Fruit fly (Drosophila melanogaster) whole organism, prepupa: ENCODE measurements around the gene Oga.

Experiments used
- Blimp-1 ChIP-seq: fragments of 200-800 bp; sonication (Bioruptor generic); optimal IDR thresholded peaks from 3 replicates; lab custom pipeline; 2017; ENCODE audit warnings: missing biosample characterization, missing genetic modification characterization, mild to moderate bottlenecking, moderate library complexity, missing genetic modification reagents
- CG10631 ChIP-seq: fragments of 200-800 bp; sonication (Bioruptor generic); optimal IDR thresholded peaks from 2 replicates; lab custom pipeline; 2016; ENCODE audit warnings: missing biosample characterization, missing genetic modification characterization
- CG10669 ChIP-seq: fragments of 200-800 bp; sonication (Bioruptor generic); optimal IDR thresholded peaks from 3 replicates; lab custom pipeline; 2018; ENCODE audit warnings: missing biosample characterization, mild to moderate bottlenecking, missing genetic modification characterization, moderate library complexity
- CG11294 ChIP-seq: fragments of 200-800 bp; sonication (Bioruptor generic); IDR thresholded peaks from 2 replicates; pipeline ENCODE4 v1.3.6; 2022; ENCODE audit warnings: missing biosample characterization, missing genetic modification characterization
- CG11902 ChIP-seq: fragments of 200-800 bp; sonication (Bioruptor generic); optimal IDR thresholded peaks from 3 replicates; lab custom pipeline; 2016; ENCODE audit warnings: missing biosample characterization, missing genetic modification characterization
- CG15336 ChIP-seq: fragments of 200-800 bp; sonication (Bioruptor generic); IDR thresholded peaks from 2 replicates; pipeline ENCODE4 v1.3.6; 2022; ENCODE audit warnings: missing biosample characterization, missing genetic modification characterization
- CG16779 ChIP-seq: fragments of 200-800 bp; sonication (Bioruptor generic); optimal IDR thresholded peaks from 3 replicates; lab custom pipeline; 2017; ENCODE audit warnings: missing biosample characterization, mild to moderate bottlenecking, missing genetic modification characterization
- CG31627 ChIP-seq: fragments of 200-800 bp; sonication (Bioruptor generic); optimal IDR thresholded peaks from 3 replicates; lab custom pipeline; 2016; ENCODE audit warnings: missing biosample characterization, missing genetic modification characterization
- CG32006 ChIP-seq: fragments of 200-800 bp; sonication (Bioruptor generic); optimal IDR thresholded peaks from 3 replicates; lab custom pipeline; 2017; ENCODE audit warnings: missing biosample characterization, mild to moderate bottlenecking, missing genetic modification characterization
- CG34406 ChIP-seq: fragments of 200-800 bp; sonication (Bioruptor generic); optimal IDR thresholded peaks from 3 replicates; lab custom pipeline; 2016; ENCODE audit warnings: missing biosample characterization, missing genetic modification characterization
- CG3919 ChIP-seq: fragments of 200-800 bp; sonication (Bioruptor generic); optimal IDR thresholded peaks from 3 replicates; lab custom pipeline; 2016; ENCODE audit warnings: missing biosample characterization, missing genetic modification characterization
- CG6792 ChIP-seq: fragments of 200-800 bp; sonication (Bioruptor generic); optimal IDR thresholded peaks from 3 replicates; lab custom pipeline; 2016; ENCODE audit warnings: missing biosample characterization, missing genetic modification characterization
- CG6808 ChIP-seq: fragments of 200-800 bp; sonication (Bioruptor generic); optimal IDR thresholded peaks from 3 replicates; lab custom pipeline; 2017; ENCODE audit warnings: missing biosample characterization, missing genetic modification characterization, mild to moderate bottlenecking, moderate library complexity, missing genetic modification reagents
- CG6854 ChIP-seq: fragments of 200-800 bp; sonication (Bioruptor generic); optimal IDR thresholded peaks from 2 replicates; lab custom pipeline; 2017; ENCODE audit warnings: missing biosample characterization, mild to moderate bottlenecking, missing genetic modification characterization
- CG7368 ChIP-seq: fragments of 200-800 bp; sonication (Bioruptor generic); optimal IDR thresholded peaks from 3 replicates; lab custom pipeline; 2016; ENCODE audit warnings: missing biosample characterization, missing genetic modification characterization
- CG8319 ChIP-seq: fragments of 200-800 bp; sonication (Bioruptor generic); optimal IDR thresholded peaks from 3 replicates; lab custom pipeline; 2016; ENCODE audit warnings: missing biosample characterization, missing genetic modification characterization
- CG8632 ChIP-seq: fragments of 200-800 bp; sonication (Bioruptor generic); optimal IDR thresholded peaks from 3 replicates; lab custom pipeline; 2016; ENCODE audit warnings: missing biosample characterization, missing genetic modification characterization
- CG9139 ChIP-seq: fragments of 200-800 bp; sonication (Bioruptor generic); optimal IDR thresholded peaks from 3 replicates; lab custom pipeline; 2017; ENCODE audit warnings: missing biosample characterization, mild to moderate bottlenecking, missing genetic modification characterization
- Eip78C ChIP-seq: fragments of 200-800 bp; sonication (Bioruptor generic); peaks from one replicate; lab custom pipeline; 2016; ENCODE audit warnings: missing biosample characterization, missing genetic modification characterization
- Ets96B ChIP-seq: fragments of 200-800 bp; optimal IDR thresholded peaks from 2 replicates; lab custom pipeline; 2019; ENCODE audit warnings: missing biosample characterization, mild to moderate bottlenecking, missing genetic modification characterization, moderate library complexity
- Hr38 ChIP-seq: sonication (Bioruptor generic); optimal IDR thresholded peaks from 2 replicates; lab custom pipeline; 2016; ENCODE audit warnings: missing biosample characterization, missing genetic modification characterization
- Hr39 ChIP-seq: fragments of 200-800 bp; sonication (Bioruptor generic); optimal IDR thresholded peaks from 2 replicates; lab custom pipeline; 2016; ENCODE audit warnings: missing biosample characterization, missing genetic modification characterization
- Hr4 ChIP-seq: fragments of 200-800 bp; sonication (Bioruptor generic); optimal IDR thresholded peaks from 3 replicates; lab custom pipeline; 2016; ENCODE audit warnings: missing biosample characterization, missing genetic modification characterization
- Lpt ChIP-seq: fragments of 200-800 bp; sonication (Bioruptor generic); optimal IDR thresholded peaks from 3 replicates; lab custom pipeline; 2016; ENCODE audit warnings: missing biosample characterization, missing genetic modification characterization
- Met ChIP-seq: fragments of 200-800 bp; sonication (Bioruptor generic); optimal IDR thresholded peaks from 3 replicates; lab custom pipeline; 2016; ENCODE audit warnings: missing biosample characterization, missing genetic modification characterization
- OdsH ChIP-seq: fragments of 200-800 bp; sonication (Bioruptor generic); optimal IDR thresholded peaks from 3 replicates; lab custom pipeline; 2016; ENCODE audit warnings: missing biosample characterization, missing genetic modification characterization
- Smox ChIP-seq: fragments of 200-800 bp; sonication (Bioruptor generic); optimal IDR thresholded peaks from 3 replicates; lab custom pipeline; 2016; ENCODE audit warnings: missing biosample characterization, missing genetic modification characterization
- Sox102F ChIP-seq: fragments of 200-800 bp; sonication (Bioruptor generic); optimal IDR thresholded peaks from 2 replicates; lab custom pipeline; 2016; ENCODE audit warnings: missing biosample characterization, mild to moderate bottlenecking, missing genetic modification characterization
- Sox14 ChIP-seq: fragments of 200-800 bp; sonication (Bioruptor generic); optimal IDR thresholded peaks from 3 replicates; lab custom pipeline; 2016; ENCODE audit warnings: missing biosample characterization, missing genetic modification characterization
- Sox15 ChIP-seq: fragments of 200-800 bp; sonication (Bioruptor generic); optimal IDR thresholded peaks from 3 replicates; lab custom pipeline; 2016; ENCODE audit warnings: missing biosample characterization, missing genetic modification characterization
- achi ChIP-seq: fragments of 200-800 bp; sonication (Bioruptor generic); optimal IDR thresholded peaks from 3 replicates; lab custom pipeline; 2016; ENCODE audit warnings: missing biosample characterization, missing genetic modification characterization
- acj6 ChIP-seq: fragments of 200-800 bp; sonication (Bioruptor generic); optimal IDR thresholded peaks from 3 replicates; lab custom pipeline; 2016; ENCODE audit warnings: missing biosample characterization, missing genetic modification characterization
- cyc ChIP-seq: fragments of 200-800 bp; sonication (Bioruptor generic); optimal IDR thresholded peaks from 3 replicates; lab custom pipeline; 2016; ENCODE audit warnings: missing biosample characterization, missing genetic modification characterization
- esn ChIP-seq: fragments of 200-800 bp; sonication (Bioruptor generic); optimal IDR thresholded peaks from 2 replicates; lab custom pipeline; 2016; ENCODE audit warnings: missing biosample characterization, mild to moderate bottlenecking, missing genetic modification characterization, moderate library complexity
- fd59A ChIP-seq: fragments of 200-800 bp; sonication (Bioruptor generic); optimal IDR thresholded peaks from 2 replicates; lab custom pipeline; 2017; ENCODE audit warnings: missing biosample characterization, mild to moderate bottlenecking, missing genetic modification characterization, missing genetic modification reagents
- fd85E ChIP-seq: fragments of 200-800 bp; sonication (Bioruptor generic); optimal IDR thresholded peaks from 3 replicates; lab custom pipeline; 2016; ENCODE audit warnings: missing biosample characterization, missing genetic modification characterization
- fkh ChIP-seq: fragments of 200-800 bp; sonication (Bioruptor generic); optimal IDR thresholded peaks from 3 replicates; lab custom pipeline; 2017; ENCODE audit warnings: missing biosample characterization, mild to moderate bottlenecking, missing genetic modification characterization, moderate library complexity
- lz ChIP-seq: fragments of 200-800 bp; sonication (Bioruptor generic); optimal IDR thresholded peaks from 3 replicates; lab custom pipeline; 2016; ENCODE audit warnings: missing biosample characterization, missing genetic modification characterization
- pdm3 ChIP-seq: fragments of 200-800 bp; sonication (Bioruptor generic); optimal IDR thresholded peaks from 3 replicates; lab custom pipeline; 2016; ENCODE audit warnings: missing biosample characterization, missing genetic modification characterization
- spab ChIP-seq: fragments of 200-800 bp; sonication (Bioruptor generic); optimal IDR thresholded peaks from 2 replicates; lab custom pipeline; 2017; ENCODE audit warnings: missing biosample characterization, mild to moderate bottlenecking, missing genetic modification characterization, missing genetic modification reagents
- ss ChIP-seq, 2 experiments: fragments of 200-800 bp; sonication (Bioruptor generic); optimal IDR thresholded peaks; 2 replicates in 1 of 2; 3 replicates in 1 of 2; lab custom pipeline; 2017 to 2018; ENCODE audit warnings: mild to moderate bottlenecking in 2 of 2, missing biosample characterization in 2 of 2, missing genetic modification characterization in 2 of 2, moderate library complexity in 1 of 2
- svp ChIP-seq: fragments of 200-800 bp; sonication (Bioruptor generic); peaks from one replicate; lab custom pipeline; 2016; ENCODE audit warnings: missing biosample characterization, missing genetic modification characterization
- topi ChIP-seq: fragments of 200-800 bp; sonication (Bioruptor generic); optimal IDR thresholded peaks from 3 replicates; lab custom pipeline; 2016; ENCODE audit warnings: missing biosample characterization, missing genetic modification characterization
- vri ChIP-seq: fragments of 200-800 bp; sonication (Bioruptor generic); optimal IDR thresholded peaks from 3 replicates; lab custom pipeline; 2016; ENCODE audit warnings: missing biosample characterization, mild to moderate bottlenecking, missing genetic modification characterization

Oga gene

dm6 chr3R:21206802-21207238, 12.1 kb upstream of the Oga start:
- TF ChIP-seq fkh (GFP tag; lab: Kevin White, UChicago) = peak; percentile 74
- TF ChIP-seq vri (GFP tag; lab: Kevin White, UChicago) = peak; percentile 87
- no peak for TF ChIP-seq CG32006 (GFP tag; lab: Kevin White, UChicago)
- TF ChIP-seq Hr4 (GFP tag; lab: Kevin White, UChicago) = no peak
- no peak for TF ChIP-seq Hr38 (GFP tag; lab: Kevin White, UChicago)

dm6 chr3R:21210081-21210480, 8.8 kb upstream of the Oga start:
- TF ChIP-seq topi = no peak
- TF ChIP-seq Sox102F = no peak
- TF ChIP-seq CG16779 = no peak
- TF ChIP-seq CG34406 (GFP tag; lab: Kevin White, UChicago) = no peak
- TF ChIP-seq CG7368 (GFP tag; lab: Kevin White, UChicago) = no peak
- no peak for TF ChIP-seq CG3919 (GFP tag; lab: Kevin White, UChicago)
- TF ChIP-seq CG9139 (GFP tag; lab: Kevin White, UChicago) = no peak
- no peak for TF ChIP-seq achi (GFP tag; lab: Kevin White, UChicago)
- TF ChIP-seq Sox14 (GFP tag; lab: Kevin White, UChicago) = no peak
- TF ChIP-seq Lpt (GFP tag; lab: Kevin White, UChicago) = no peak
- TF ChIP-seq CG15336 (GFP tag; lab: Robert Waterston, UW) = no peak
- no peak for TF ChIP-seq esn (GFP tag; lab: Kevin White, UChicago)
- TF ChIP-seq CG6792 = no peak
- no peak for TF ChIP-seq Hr38 (GFP tag; lab: Kevin White, UChicago)

dm6 chr3R:21214693-21215145, 4.2 kb upstream of the Oga start, which contains the start of gene Ddrgk1:
TSS of gene Ddrgk1 (plus strand) at chr3R:21215079.
- peak; percentile 55 for TF ChIP-seq acj6
- TF ChIP-seq ss (GFP tag; optimal IDR thresholded peaks at IDR 0.05; lab: Kevin White, UChicago) = no peak
- TF ChIP-seq Eip78C (GFP tag; lab: Kevin White, UChicago) = no peak
- no peak for TF ChIP-seq Ets96B
- no peak for TF ChIP-seq CG10631 (GFP tag; lab: Kevin White, UChicago)
- peak; percentile 56 for TF ChIP-seq esn (GFP tag; lab: Kevin White, UChicago)
- no peak for TF ChIP-seq CG6808
- TF ChIP-seq CG11902 (GFP tag; lab: Kevin White, UChicago) = no peak
- TF ChIP-seq cyc (GFP tag; lab: Kevin White, UChicago) = peak; percentile 20
- no peak for TF ChIP-seq CG10669 (GFP tag; lab: Kevin White, UChicago)
- peak; percentile 45 for TF ChIP-seq CG31627 (GFP tag; lab: Kevin White, UChicago)
- TF ChIP-seq Smox (GFP tag; lab: Kevin White, UChicago) = no peak
- no peak for TF ChIP-seq CG3919 (GFP tag; lab: Kevin White, UChicago)
- TF ChIP-seq Blimp-1 (GFP tag; lab: Kevin White, UChicago) = no peak
- no peak for TF ChIP-seq vri (GFP tag; lab: Kevin White, UChicago)
- no peak for TF ChIP-seq spab (GFP tag; lab: Kevin White, UChicago)
- TF ChIP-seq Sox15 (GFP tag; lab: Kevin White, UChicago) = no peak
- TF ChIP-seq CG6854 = no peak
- TF ChIP-seq CG11294 (GFP tag; lab: Robert Waterston, UW) = 0 out of 2 replicates have a peak, but pooled peaks have one; percentile 6
- peak; percentile 44 for TF ChIP-seq Hr39 (GFP tag; lab: Kevin White, UChicago)
- TF ChIP-seq CG7368 (GFP tag; lab: Kevin White, UChicago) = no peak
- TF ChIP-seq topi = peak; percentile 15
- TF ChIP-seq Met (GFP tag; lab: Kevin White, UChicago) = no peak
- TF ChIP-seq CG8319 (GFP tag; lab: Kevin White, UChicago) = no peak
- no peak for TF ChIP-seq fd85E (GFP tag; lab: Kevin White, UChicago)
- TF ChIP-seq pdm3 (GFP tag; lab: Kevin White, UChicago) = no peak
- TF ChIP-seq Sox14 (GFP tag; lab: Kevin White, UChicago) = peak; percentile 41
- TF ChIP-seq CG15336 (GFP tag; lab: Robert Waterston, UW) = no peak
- no peak for TF ChIP-seq OdsH (GFP tag; lab: Kevin White, UChicago)
- peak; percentile 77 for TF ChIP-seq fkh (GFP tag; lab: Kevin White, UChicago)
- TF ChIP-seq svp (GFP tag; lab: Kevin White, UChicago) = no peak
- TF ChIP-seq CG9139 (GFP tag; lab: Kevin White, UChicago) = no peak
- TF ChIP-seq lz = peak; percentile 46
- no peak for TF ChIP-seq fd59A (GFP tag; lab: Kevin White, UChicago)
- TF ChIP-seq CG8632 (GFP tag; lab: Kevin White, UChicago) = no peak
